Worm (Caenorhabditis elegans): ENCODE data around the gene irg-6.
"Not testable (repeated sequence)": the region's sequence is repeated elsewhere in the genome, so short reads cannot be mapped to it uniquely, and the experiment has no call there.

DNA sequence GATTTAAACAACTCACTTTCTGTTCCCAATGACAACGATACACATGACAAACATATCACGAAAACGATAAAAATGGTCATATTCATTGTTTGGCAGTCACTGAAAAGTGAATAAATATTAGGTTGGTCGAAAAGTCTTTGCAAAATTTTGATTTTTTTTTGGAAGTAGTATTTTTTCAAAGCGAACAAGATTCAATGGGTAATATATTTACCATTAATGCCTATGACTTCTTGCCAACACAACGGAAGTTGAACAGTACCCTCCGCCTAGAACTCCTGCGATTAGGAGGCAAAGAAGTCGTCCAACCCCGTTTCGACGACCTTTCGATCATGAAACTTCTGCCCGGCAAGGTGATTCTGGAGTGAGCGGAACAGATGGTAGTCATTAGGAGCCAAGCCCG lies 39.5 kb downstream of the irg-6 start, which contains the start of gene ZK896.1:
- not testable (repeated sequence) for TF ChIP-seq dao-5, W03F9.2 (tag; optimal IDR thresholded peaks at IDR 0.05)

Data from whole organism, L4/young adult.